Worm (Caenorhabditis elegans) whole organism, L2 larva: Measurements from ENCODE around the gene W03A5.1.
A peak's percentile ranks its signal among the peaks of the same experiment; 100 is the strongest.

ENCODE experiments used
- lsy-2 ChIP-seq, 2 experiments: fragments of 150-350 bp in 1 of 2; sonication (generic microtip) in 1 of 2; optimal IDR thresholded peaks; 2 replicates each; lab custom pipeline; 2014 to 2017; ENCODE audit warnings: missing biosample characterization in 2 of 2, missing genetic modification characterization in 2 of 2
- mab-5 ChIP-seq: fragments of 150-350 bp; optimal IDR thresholded peaks from 2 replicates; lab custom pipeline; 2014; ENCODE audit warnings: missing biosample characterization, missing genetic modification characterization
- nhr-12 ChIP-seq: fragments of 150-350 bp; optimal IDR thresholded peaks from 2 replicates; lab custom pipeline; 2014; ENCODE audit warnings: missing biosample characterization, missing genetic modification characterization
- snpc-4 ChIP-seq: fragments of 150-350 bp; optimal IDR thresholded peaks from 2 replicates; lab custom pipeline; 2014; ENCODE audit warnings: missing biosample characterization, missing genetic modification characterization
- ztf-11 ChIP-seq: sonication (generic microtip); optimal IDR thresholded peaks from 2 replicates; lab custom pipeline; 2017; ENCODE audit warnings: missing biosample characterization, missing genetic modification characterization

DNA sequence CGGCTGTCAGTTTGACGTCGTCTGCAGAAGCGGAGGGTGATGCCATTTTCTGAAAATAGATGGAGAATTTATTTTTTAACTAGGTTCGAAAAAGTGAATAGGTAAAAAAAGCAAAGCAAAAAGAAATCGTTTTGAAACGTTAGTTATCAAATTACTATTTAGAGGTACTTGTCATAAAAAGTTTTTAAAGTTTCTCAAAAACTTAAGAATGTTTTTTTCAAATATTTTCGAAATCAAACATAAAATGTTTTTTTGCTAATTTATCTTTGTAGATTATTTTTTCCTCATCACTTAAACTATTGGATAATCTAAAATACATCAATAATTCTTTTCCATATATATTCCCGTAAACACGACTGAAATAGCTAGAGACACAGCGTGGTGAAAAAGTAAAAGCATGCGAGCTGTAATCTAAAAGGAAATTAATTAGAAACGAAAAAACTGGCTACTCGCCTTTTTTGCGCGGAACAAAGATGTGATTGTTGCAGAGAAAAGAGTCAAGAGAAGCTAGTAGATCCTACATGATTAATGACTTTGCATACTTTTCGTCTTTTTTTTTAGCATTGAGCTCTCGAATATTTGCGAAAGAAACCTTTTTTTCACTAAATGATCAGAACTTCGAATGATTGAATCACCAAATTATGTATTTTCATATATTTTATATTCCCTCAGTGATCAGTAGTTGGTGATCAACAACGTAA lies 36.3 kb upstream of the W03A5.1 start, which contains the start of gene szy-2:
- no peak for TF ChIP-seq nhr-12 (tag; lab: Kevin White, UChicago)
- peak; percentile 22 for TF ChIP-seq mab-5 (tag; lab: Kevin White, UChicago)
- TF ChIP-seq lsy-2 (tag; optimal IDR thresholded peaks at IDR 0.05; lab: Kevin White, UChicago) = no peak
- no peak for TF ChIP-seq ztf-11 (tag; lab: Kevin White, UChicago)
- no peak for TF ChIP-seq snpc-4 (tag; lab: Kevin White, UChicago)
